Fruit fly (Drosophila melanogaster) whole organism, adult: Measurements from ENCODE around the gene Muc30E.

ENCODE experiments used
- CG33017 ChIP-seq: fragments of 200-800 bp; sonication (Bioruptor generic); optimal IDR thresholded peaks from 2 replicates; lab custom pipeline; 2018; ENCODE audit warnings: missing biosample characterization, mild to moderate bottlenecking, missing genetic modification characterization, moderate library complexity
- CG5204 ChIP-seq: fragments of 200-800 bp; sonication (Bioruptor generic); optimal IDR thresholded peaks from 2 replicates; lab custom pipeline; 2016; ENCODE audit warnings: missing biosample characterization, missing genetic modification characterization
- Mnt ChIP-seq: fragments of 200-800 bp; sonication (Bioruptor generic); optimal IDR thresholded peaks from 2 replicates; lab custom pipeline; 2016; ENCODE audit warnings: missing biosample characterization, mild to moderate bottlenecking, missing genetic modification characterization
- bab1 ChIP-seq: fragments of 200-800 bp; sonication (Bioruptor generic); optimal IDR thresholded peaks from 3 replicates; lab custom pipeline; 2019; ENCODE audit warnings: missing biosample characterization, mild to moderate bottlenecking, missing genetic modification characterization, moderate library complexity
- cic ChIP-seq: fragments of 200-800 bp; sonication (Bioruptor generic); optimal IDR thresholded peaks from 2 replicates; lab custom pipeline; 2017; ENCODE audit warnings: missing biosample characterization, mild to moderate bottlenecking, missing genetic modification characterization, moderate library complexity
- ovo ChIP-seq: fragments of 200-800 bp; sonication (Bioruptor generic); optimal IDR thresholded peaks from 2 replicates; lab custom pipeline; 2016; ENCODE audit warnings: missing biosample characterization, missing genetic modification characterization
- tj ChIP-seq: fragments of 200-800 bp; sonication (Bioruptor generic); optimal IDR thresholded peaks from 3 replicates; lab custom pipeline; 2017; ENCODE audit warnings: missing biosample characterization, mild to moderate bottlenecking, missing genetic modification characterization, moderate library complexity
- toe ChIP-seq: fragments of 200-800 bp; sonication (Bioruptor generic); optimal IDR thresholded peaks from 2 replicates; lab custom pipeline; 2016; ENCODE audit warnings: missing biosample characterization, missing genetic modification characterization

DNA sequence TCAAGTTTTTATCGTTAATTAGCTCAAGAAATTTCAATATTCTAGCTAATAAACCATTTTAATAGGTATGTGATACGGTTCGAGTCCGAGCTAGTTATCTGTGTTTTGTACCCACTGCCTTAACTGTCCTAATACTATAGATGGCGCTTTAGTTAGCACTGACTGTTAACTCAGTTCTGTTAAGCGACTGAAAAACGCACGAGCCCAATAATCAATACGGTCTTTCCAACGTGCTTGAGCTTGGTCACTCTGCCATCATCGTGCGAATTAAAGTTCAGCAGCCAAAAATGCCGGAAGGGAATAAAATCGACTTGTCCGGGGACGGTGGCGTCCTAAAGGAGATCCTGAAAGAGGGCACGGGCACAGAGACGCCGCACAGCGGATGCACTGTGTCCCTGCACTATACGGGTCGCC is 15.1 kb downstream of the Muc30E start, which contains the start of gene Fkbp59:
- peak; percentile 80 for TF ChIP-seq Mnt (GFP tag; lab: Kevin White, UChicago)
- TF ChIP-seq tj (GFP tag; lab: Kevin White, UChicago) = no peak
- TF ChIP-seq bab1 (GFP tag; lab: Kevin White, UChicago) = peak; percentile 23
- peak; percentile 5 for TF ChIP-seq ovo (GFP tag; lab: Kevin White, UChicago)
- TF ChIP-seq toe (GFP tag; lab: Kevin White, UChicago) = no peak
- no peak for TF ChIP-seq CG5204 (GFP tag; lab: Kevin White, UChicago)
- TF ChIP-seq CG33017 (tag; lab: Kevin White, UChicago) = peak; percentile 25
- TF ChIP-seq cic (GFP tag; lab: Kevin White, UChicago) = no peak
